Worm (Caenorhabditis elegans) whole organism, mixed stage, embryonic: Measurements from ENCODE around the gene C09G1.4.

Experiments used
- M03D4.4 ChIP-seq: sonication (generic microtip); optimal IDR thresholded peaks from 2 replicates; lab custom pipeline; 2017; ENCODE audit warnings: mild to moderate bottlenecking, missing genetic modification characterization, missing compliant biosample characterization
- bed-3 ChIP-seq: fragments of 200-800 bp; sonication (Bioruptor generic); optimal IDR thresholded peaks from 3 replicates; lab custom pipeline; 2018; ENCODE audit warnings: mild to moderate bottlenecking, missing genetic modification characterization, moderate library complexity, missing compliant biosample characterization
- blmp-1 ChIP-seq: fragments of 150-350 bp; optimal IDR thresholded peaks from 2 replicates; lab custom pipeline; 2014; ENCODE audit warnings: missing biosample characterization, missing genetic modification characterization
- ceh-39 ChIP-seq: fragments of 150-350 bp; optimal IDR thresholded peaks from 2 replicates; lab custom pipeline; 2014; ENCODE audit warnings: missing biosample characterization, missing genetic modification characterization
- ceh-83 ChIP-seq: fragments of 200-800 bp; sonication (Bioruptor generic); optimal IDR thresholded peaks from 2 replicates; lab custom pipeline; 2018; ENCODE audit warnings: mild to moderate bottlenecking, missing genetic modification characterization, missing compliant biosample characterization
- ces-1 ChIP-seq: fragments of 150-350 bp; optimal IDR thresholded peaks from 2 replicates; lab custom pipeline; 2014; ENCODE audit warnings: missing biosample characterization, missing genetic modification reagents, missing genetic modification characterization
- elt-1 ChIP-seq: sonication (generic microtip); optimal IDR thresholded peaks from 2 replicates; lab custom pipeline; 2017; ENCODE audit warnings: missing genetic modification characterization, mild to moderate bottlenecking, missing compliant biosample characterization, antibody characterized with exemption, moderate library complexity, borderline replicate concordance; ENCODE audit not compliant: insufficient read depth
- flh-1 ChIP-seq: fragments of 200-800 bp; sonication (Bioruptor generic); optimal IDR thresholded peaks from 2 replicates; lab custom pipeline; 2018; ENCODE audit warnings: mild to moderate bottlenecking, missing genetic modification characterization, moderate library complexity, missing compliant biosample characterization
- ham-2 ChIP-seq: fragments of 200-800 bp; sonication (Bioruptor generic); optimal IDR thresholded peaks from 2 replicates; lab custom pipeline; 2018; ENCODE audit warnings: mild to moderate bottlenecking, missing genetic modification characterization, missing compliant biosample characterization
- hlh-1 ChIP-seq: fragments of 150-350 bp; optimal IDR thresholded peaks from 2 replicates; lab custom pipeline; 2014; ENCODE audit warnings: missing biosample characterization, missing genetic modification reagents, missing genetic modification characterization
- lin-13 ChIP-seq: fragments of 150-350 bp; optimal IDR thresholded peaks from 2 replicates; lab custom pipeline; 2014; ENCODE audit warnings: missing biosample characterization, missing genetic modification characterization
- lin-32 ChIP-seq: fragments of 200-800 bp; sonication (Bioruptor generic); optimal IDR thresholded peaks from 2 replicates; lab custom pipeline; 2018; ENCODE audit warnings: mild to moderate bottlenecking, missing genetic modification characterization, missing compliant biosample characterization
- mab-5 ChIP-seq: fragments of 150-350 bp; optimal IDR thresholded peaks from 2 replicates; lab custom pipeline; 2014; ENCODE audit warnings: missing biosample characterization, missing genetic modification characterization
- mep-1 ChIP-seq: fragments of 150-350 bp; optimal IDR thresholded peaks from 2 replicates; lab custom pipeline; 2017; ENCODE audit warnings: missing biosample characterization, missing genetic modification reagents, missing genetic modification characterization, inconsistent platforms
- mls-2 ChIP-seq: sonication (generic microtip); optimal IDR thresholded peaks from 2 replicates; lab custom pipeline; 2016; ENCODE audit warnings: mild to moderate bottlenecking, missing genetic modification characterization, moderate library complexity, missing compliant biosample characterization
- nhr-12 ChIP-seq: fragments of 150-350 bp; optimal IDR thresholded peaks from 2 replicates; lab custom pipeline; 2014; ENCODE audit warnings: missing biosample characterization, missing genetic modification characterization
- nhr-2 ChIP-seq: fragments of 150-350 bp; optimal IDR thresholded peaks from 2 replicates; lab custom pipeline; 2014; ENCODE audit warnings: missing biosample characterization, missing genetic modification characterization
- nhr-28 ChIP-seq: fragments of 150-350 bp; optimal IDR thresholded peaks from 2 replicates; lab custom pipeline; 2014; ENCODE audit warnings: missing biosample characterization, missing genetic modification characterization
- nhr-76 ChIP-seq: sonication (generic microtip); optimal IDR thresholded peaks from 2 replicates; lab custom pipeline; 2017; ENCODE audit warnings: missing biosample characterization, missing genetic modification characterization
- pha-4 ChIP-seq: fragments of 150-350 bp; optimal IDR thresholded peaks from 2 replicates; lab custom pipeline; 2018; ENCODE audit warnings: missing biosample characterization, missing genetic modification reagents, missing genetic modification characterization
- sem-2 ChIP-seq: fragments of 200-800 bp; sonication (Bioruptor generic); optimal IDR thresholded peaks from 2 replicates; lab custom pipeline; 2018; ENCODE audit warnings: mild to moderate bottlenecking, missing genetic modification characterization, missing compliant biosample characterization
- snpc-4 ChIP-seq: fragments of 150-350 bp; optimal IDR thresholded peaks from 2 replicates; lab custom pipeline; 2014; ENCODE audit warnings: missing biosample characterization, missing genetic modification characterization
- sptf-1 ChIP-seq: sonication (generic microtip); optimal IDR thresholded peaks from 2 replicates; lab custom pipeline; 2017; ENCODE audit warnings: mild to moderate bottlenecking, missing genetic modification characterization, moderate library complexity, missing compliant biosample characterization
- tbx-8 ChIP-seq: fragments of 200-800 bp; sonication (Bioruptor generic); optimal IDR thresholded peaks from 2 replicates; lab custom pipeline; 2018; ENCODE audit warnings: mild to moderate bottlenecking, missing genetic modification characterization, moderate library complexity, missing compliant biosample characterization
- unc-120 ChIP-seq: sonication (generic microtip); optimal IDR thresholded peaks from 2 replicates; lab custom pipeline; 2017; ENCODE audit warnings: missing genetic modification characterization, missing compliant biosample characterization; ENCODE audit not compliant: poor library complexity, severe bottlenecking
- unc-39 ChIP-seq: fragments of 150-350 bp; optimal IDR thresholded peaks from 2 replicates; lab custom pipeline; 2014; ENCODE audit warnings: missing biosample characterization, missing genetic modification characterization
- unc-62 ChIP-seq: fragments of 150-350 bp; optimal IDR thresholded peaks from 2 replicates; lab custom pipeline; 2014; ENCODE audit warnings: missing biosample characterization, missing genetic modification reagents, missing genetic modification characterization
- ztf-11 ChIP-seq: fragments of 150-350 bp; optimal IDR thresholded peaks from 2 replicates; lab custom pipeline; 2014; ENCODE audit warnings: missing biosample characterization, missing genetic modification characterization

The C09G1.4 gene

DNA sequence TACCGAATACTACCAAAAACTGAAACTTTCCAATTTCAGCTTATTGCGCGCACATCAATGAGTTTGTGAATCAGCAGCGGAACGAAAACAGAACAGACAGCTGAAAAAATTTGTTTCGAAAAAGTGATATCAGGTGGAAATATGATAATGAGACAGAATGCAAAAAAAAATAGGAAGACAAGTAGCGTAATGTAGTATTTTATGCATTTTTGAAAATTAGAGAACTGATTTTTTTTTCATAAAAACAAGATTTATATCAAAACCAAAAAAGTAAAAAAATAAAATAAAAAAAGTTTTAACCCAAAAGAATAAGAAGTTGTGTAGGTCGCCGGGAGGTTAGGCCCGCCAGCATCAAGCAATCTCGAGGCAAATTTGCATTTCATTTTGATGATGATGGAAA is at the start of gene C09G1.4:
C09G1.4 (minus strand) TSS at position 101 of the 400 bp plus-strand sequence.
- no peak for TF ChIP-seq ceh-83 (GFP tag; lab: Kevin White, UChicago)
- TF ChIP-seq mab-5 (tag; lab: Kevin White, UChicago): no peak
- TF ChIP-seq snpc-4: no peak
- no peak for TF ChIP-seq nhr-2 (tag; lab: Kevin White, UChicago)
- TF ChIP-seq M03D4.4 (tag; lab: Kevin White, UChicago): no peak
- TF ChIP-seq nhr-28: no peak
- no peak for TF ChIP-seq unc-62 (GFP tag; lab: Kevin White, UChicago)
- TF ChIP-seq elt-1: no peak
- TF ChIP-seq ham-2 (GFP tag; lab: Kevin White, UChicago): no peak
- no peak for TF ChIP-seq sem-2 (GFP tag; lab: Kevin White, UChicago)

DNA sequence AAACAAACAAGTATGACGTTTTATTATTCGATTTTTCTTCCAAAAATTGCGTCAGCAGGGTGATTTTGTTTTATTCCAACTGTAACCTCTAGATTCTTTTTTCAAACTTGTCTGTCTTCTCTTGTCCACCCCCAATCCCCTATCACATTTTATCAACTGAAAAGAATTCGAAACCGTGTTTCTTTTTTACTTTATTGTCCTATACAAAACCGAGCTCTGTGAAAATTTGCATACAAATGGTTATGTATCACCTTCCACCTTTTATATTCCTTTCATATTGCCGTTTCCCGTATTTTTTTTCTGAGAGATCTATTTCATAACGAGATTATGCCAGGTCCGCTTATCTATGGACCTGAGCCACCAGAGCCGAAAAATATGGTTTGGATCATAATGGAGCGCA is 48.8 kb upstream of the C09G1.4 start, which contains the start of gene T27A8.7:
T27A8.7 (plus strand) TSS at position 301 of the 400 bp plus-strand sequence.
- no peak for TF ChIP-seq lin-32
- no peak for TF ChIP-seq tbx-8 (GFP tag; lab: Kevin White, UChicago)
- no peak for TF ChIP-seq ces-1 (GFP tag; lab: Kevin White, UChicago)
- no peak for TF ChIP-seq bed-3 (GFP tag; lab: Kevin White, UChicago)
- no peak for TF ChIP-seq nhr-76 (tag; lab: Kevin White, UChicago)
- TF ChIP-seq unc-120 (tag; lab: Kevin White, UChicago): no peak
- no peak for TF ChIP-seq mls-2 (tag; lab: Kevin White, UChicago)
- no peak for TF ChIP-seq ham-2 (GFP tag; lab: Kevin White, UChicago)
- TF ChIP-seq M03D4.4 (tag; lab: Kevin White, UChicago): no peak
- TF ChIP-seq sptf-1 (tag; lab: Kevin White, UChicago): no peak
- TF ChIP-seq nhr-12 (tag; lab: Kevin White, UChicago): no peak
- no peak for TF ChIP-seq hlh-1 (tag; lab: Kevin White, UChicago)

DNA sequence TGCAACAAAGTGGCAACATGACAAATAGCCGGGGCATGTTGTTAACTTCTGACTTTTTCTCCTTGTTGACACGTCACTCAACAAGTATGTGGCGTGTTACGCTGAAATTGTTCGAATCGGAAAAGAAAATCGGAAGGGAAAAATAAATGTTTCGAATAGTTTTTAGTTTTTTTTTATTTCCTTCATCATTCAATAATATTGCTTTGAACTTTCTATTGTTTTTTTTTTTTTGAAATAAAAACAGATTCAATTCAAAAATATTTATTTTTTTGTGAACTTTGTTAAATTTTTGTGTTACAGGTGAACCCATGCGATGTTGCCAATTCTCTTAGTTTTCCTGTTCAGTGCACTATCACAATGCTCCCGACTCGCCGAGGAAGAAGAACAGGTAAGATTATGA is 43.1 kb upstream of the C09G1.4 start, which contains the start of gene cpd-2:
cpd-2 (plus strand) TSS at position 301 of the 400 bp plus-strand sequence.
- TF ChIP-seq tbx-8 (GFP tag; lab: Kevin White, UChicago) (no peak), unc-39 (tag; lab: Kevin White, UChicago) (no peak), nhr-28 (no peak), blmp-1 (no peak), ceh-83 (GFP tag; lab: Kevin White, UChicago) (no peak), pha-4 (tag; lab: Kevin White, UChicago) (no peak), snpc-4 (no peak)

DNA sequence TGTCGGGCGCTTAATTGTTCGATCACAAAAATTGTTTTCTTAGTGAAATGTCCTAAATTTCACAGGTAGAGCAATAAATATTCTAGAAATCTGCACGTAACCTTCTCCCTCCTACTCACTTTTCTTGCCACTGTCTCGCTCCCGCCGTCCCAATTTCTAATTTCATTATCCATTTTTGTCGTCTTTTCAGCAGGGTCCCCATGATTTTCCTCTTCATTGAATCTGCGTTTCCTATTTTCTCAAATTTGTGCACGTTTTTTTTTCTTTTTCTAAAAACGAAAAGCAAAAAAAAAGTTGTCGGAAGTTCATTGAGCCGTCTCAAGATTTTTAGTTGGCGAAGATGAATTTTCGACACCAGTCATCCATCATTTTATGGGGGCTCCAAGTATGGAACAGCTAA is 40.0 kb upstream of the C09G1.4 start:
- TF ChIP-seq unc-39 (tag; lab: Kevin White, UChicago) (no peak), unc-62 (GFP tag; lab: Kevin White, UChicago) (no peak), nhr-12 (tag; lab: Kevin White, UChicago) (no peak), bed-3 (GFP tag; lab: Kevin White, UChicago) (no peak), ztf-11 (tag; lab: Kevin White, UChicago) (no peak), pha-4 (tag; lab: Kevin White, UChicago) (no peak), mls-2 (tag; lab: Kevin White, UChicago) (no peak), lin-32 (no peak), mab-5 (tag; lab: Kevin White, UChicago) (no peak), unc-120 (tag; lab: Kevin White, UChicago) (no peak), lin-13 (tag; lab: Kevin White, UChicago) (no peak), flh-1 (no peak), sem-2 (GFP tag; lab: Kevin White, UChicago) (no peak)

DNA sequence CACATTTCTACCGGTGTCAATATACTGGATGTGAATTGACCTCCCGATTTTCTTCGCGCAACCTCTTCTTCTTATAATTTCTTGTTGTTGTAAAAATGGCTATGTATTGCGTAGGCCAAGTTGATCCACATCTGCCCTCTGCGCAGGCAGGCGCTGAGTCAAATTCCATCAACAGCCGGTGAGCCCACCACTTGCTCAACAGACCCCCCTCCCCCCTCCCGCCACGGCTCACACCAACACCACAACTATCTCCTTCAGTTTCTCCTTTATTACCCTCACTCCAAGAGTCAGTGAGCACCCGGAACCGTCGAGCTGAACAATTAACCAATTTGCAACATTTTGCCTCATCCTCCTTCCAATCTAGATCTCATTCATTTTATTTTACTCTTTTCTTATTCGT is 37.9 kb upstream of the C09G1.4 start:
- no peak for TF ChIP-seq mab-5 (tag; lab: Kevin White, UChicago)
- TF ChIP-seq hlh-1 (tag; lab: Kevin White, UChicago): peak; percentile 72
- TF ChIP-seq ces-1 (GFP tag; lab: Kevin White, UChicago): peak; percentile 28

DNA sequence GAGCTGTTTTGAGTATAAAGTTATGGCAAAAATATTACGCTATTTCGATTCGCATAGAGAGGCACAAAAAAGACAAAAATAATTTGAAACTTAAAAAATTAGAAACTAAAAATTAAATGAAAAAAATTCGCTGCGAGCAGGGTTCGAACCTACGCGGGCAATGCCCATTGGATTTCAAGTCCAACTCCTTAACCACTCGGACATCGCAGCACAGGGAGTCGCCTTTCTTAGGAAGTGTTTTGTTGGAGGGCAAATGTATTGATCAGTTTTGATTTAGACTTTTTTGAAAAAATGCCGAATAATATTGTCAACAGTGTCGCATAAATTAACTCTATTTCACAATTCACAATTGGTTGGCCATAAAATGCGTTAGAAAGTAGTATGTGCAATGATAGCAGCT is 36.1 kb upstream of the C09G1.4 start:
- no peak for TF ChIP-seq mep-1 (tag; lab: Kevin White, UChicago)
- no peak for TF ChIP-seq bed-3 (GFP tag; lab: Kevin White, UChicago)
- TF ChIP-seq ceh-39 (tag; lab: Kevin White, UChicago): no peak
- TF ChIP-seq, all 35 proteins: peak for 0
